Worm (Caenorhabditis elegans): Measurements from ENCODE around the gene sre-38.
A peak's percentile ranks its signal among the peaks of the same experiment; 100 is the strongest.

DNA sequence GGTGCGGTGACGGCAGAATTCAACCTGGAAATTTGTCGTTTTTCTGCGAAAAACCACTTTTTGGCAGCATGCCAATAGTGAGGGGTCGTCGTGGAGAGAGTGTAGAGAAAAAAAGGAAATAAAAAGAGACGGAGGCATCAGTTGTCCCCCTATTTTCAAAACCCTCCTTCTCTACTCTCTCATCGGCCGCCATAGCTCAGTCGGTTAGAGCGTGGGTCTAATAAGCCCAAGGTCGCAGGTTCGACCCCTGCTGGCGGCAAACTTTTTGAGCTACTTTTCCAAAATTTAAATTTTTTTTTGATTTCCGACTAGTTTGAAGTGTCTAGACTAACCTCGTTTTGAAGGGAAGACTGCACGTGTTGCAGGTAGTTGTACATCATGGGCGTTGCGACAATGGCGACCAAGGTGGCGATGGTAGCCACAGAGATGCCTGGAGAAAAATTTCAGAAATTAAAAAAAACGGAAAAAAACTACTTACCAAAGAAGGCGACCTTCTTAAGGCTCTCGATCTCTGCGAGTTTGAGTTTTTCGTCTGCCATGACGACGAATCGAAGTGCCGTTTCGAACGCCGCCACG lies 37.3 kb downstream of the sre-38 start, which contains the start of gene col-85:
- TF ChIP-seq zip-8 (tag; optimal IDR thresholded peaks at IDR 0.05) (no peak), elt-3 (tag; optimal IDR thresholded peaks at IDR 0.05) (peak; percentile 4), ces-1 (GFP tag; optimal IDR thresholded peaks at IDR 0.05) (peak; percentile 47), pha-4 (tag; optimal IDR thresholded peaks at IDR 0.05) (peak; percentile 18), elt-1 (tag; optimal IDR thresholded peaks at IDR 0.05; ENCODE audit: borderline replicate concordance, insufficient read depth) (peak; percentile 10), unc-62 (GFP tag; optimal IDR thresholded peaks at IDR 0.05) (peak; percentile 23), lin-32 (GFP tag; optimal IDR thresholded peaks at IDR 0.05) (peak; percentile 91), snpc-4 (tag; optimal IDR thresholded peaks at IDR 0.05) (no peak), nhr-12 (tag; optimal IDR thresholded peaks at IDR 0.05) (peak; percentile 38), unc-120 (tag; optimal IDR thresholded peaks at IDR 0.05; ENCODE audit: poor library complexity, severe bottlenecking) (peak; percentile 94), nhr-237 (tag; optimal IDR thresholded peaks at IDR 0.05) (peak; percentile 45), ztf-11 (tag; optimal IDR thresholded peaks at IDR 0.05) (peak; percentile 40), ceh-39 (tag; optimal IDR thresholded peaks at IDR 0.05) (peak; percentile 1)
